Fruit fly (Drosophila melanogaster) whole organism, embryonic: ENCODE results near the gene Elp3.
A peak's percentile ranks its signal among the peaks of the same experiment; 100 is the strongest.

Experiments
- Bteb2 ChIP-seq: fragments of 200-800 bp; sonication (Bioruptor generic); optimal IDR thresholded peaks from 2 replicates; lab custom pipeline; 2016; ENCODE audit warnings: missing biosample characterization, missing genetic modification characterization
- CG10366 ChIP-seq: fragments of 200-800 bp; sonication (Bioruptor generic); IDR thresholded peaks from 2 replicates; pipeline ENCODE4 v1.3.6; 2022; ENCODE audit warnings: missing biosample characterization, missing genetic modification characterization
- CG10565 ChIP-seq: fragments of 200-800 bp; sonication (Bioruptor generic); optimal IDR thresholded peaks from 3 replicates; lab custom pipeline; 2016; ENCODE audit warnings: missing biosample characterization, mild to moderate bottlenecking, missing genetic modification characterization
- CG10979 ChIP-seq: fragments of 200-800 bp; sonication (Bioruptor generic); optimal IDR thresholded peaks from 2 replicates; lab custom pipeline; 2018; ENCODE audit warnings: missing biosample characterization, mild to moderate bottlenecking, missing genetic modification characterization, moderate library complexity
- CG11504 ChIP-seq: fragments of 200-800 bp; sonication (Bioruptor generic); optimal IDR thresholded peaks from 3 replicates; lab custom pipeline; 2019; ENCODE audit warnings: missing biosample characterization, mild to moderate bottlenecking, missing genetic modification characterization, moderate library complexity
- CG11695 ChIP-seq: fragments of 200-800 bp; sonication (Bioruptor generic); IDR thresholded peaks from 3 replicates; pipeline ENCODE4 v1.3.6; 2022; ENCODE audit warnings: missing biosample characterization, missing genetic modification characterization
- CG12236 ChIP-seq: fragments of 200-800 bp; sonication (Bioruptor generic); optimal IDR thresholded peaks from 2 replicates; lab custom pipeline; 2016; ENCODE audit warnings: missing biosample characterization, missing genetic modification characterization
- CG1233 ChIP-seq: fragments of 200-800 bp; sonication (Bioruptor generic); optimal IDR thresholded peaks from 4 replicates; lab custom pipeline; 2018; ENCODE audit warnings: missing biosample characterization, mild to moderate bottlenecking, missing genetic modification characterization
- CG14860 ChIP-seq: fragments of 200-800 bp; sonication (Bioruptor generic); IDR thresholded peaks from 3 replicates; pipeline ENCODE4 v1.3.6; 2022; ENCODE audit warnings: missing biosample characterization, missing genetic modification characterization; ENCODE audit not compliant: partially characterized antibody
- CG18599 ChIP-seq: fragments of 200-800 bp; sonication (Bioruptor generic); optimal IDR thresholded peaks from 3 replicates; lab custom pipeline; 2017; ENCODE audit warnings: missing biosample characterization, missing genetic modification characterization, mild to moderate bottlenecking, moderate library complexity, missing genetic modification reagents
- CG18619 ChIP-seq: fragments of 200-800 bp; sonication (Bioruptor generic); optimal IDR thresholded peaks from 3 replicates; lab custom pipeline; 2017; ENCODE audit warnings: missing biosample characterization, mild to moderate bottlenecking, missing genetic modification characterization
- CG2129 ChIP-seq: fragments of 200-800 bp; sonication (Bioruptor generic); IDR thresholded peaks from 2 replicates; pipeline ENCODE4 v1.3.6; 2022; ENCODE audit warnings: missing biosample characterization, missing genetic modification characterization; ENCODE audit not compliant: partially characterized antibody
- CG3281 ChIP-seq: fragments of 200-800 bp; sonication (Bioruptor generic); optimal IDR thresholded peaks from 3 replicates; lab custom pipeline; 2017; ENCODE audit warnings: missing biosample characterization, mild to moderate bottlenecking, missing genetic modification characterization
- CG3726 ChIP-seq: fragments of 200-800 bp; sonication (Bioruptor generic); IDR thresholded peaks from 3 replicates; pipeline ENCODE4, ENCODE4 v1.3.6; 2022; ENCODE audit warnings: missing biosample characterization, missing genetic modification characterization
- CG4617 ChIP-seq: fragments of 200-800 bp; sonication (Bioruptor generic); optimal IDR thresholded peaks from 3 replicates; lab custom pipeline; 2016; ENCODE audit warnings: missing biosample characterization, missing genetic modification characterization, borderline replicate concordance
- CG7963 ChIP-seq: fragments of 200-800 bp; sonication (Bioruptor generic); IDR thresholded peaks from 3 replicates; pipeline ENCODE4 v1.3.6; 2022; ENCODE audit warnings: missing biosample characterization, missing genetic modification characterization; ENCODE audit not compliant: partially characterized antibody
- CG9437 ChIP-seq: fragments of 200-800 bp; sonication (Bioruptor generic); optimal IDR thresholded peaks from 2 replicates; lab custom pipeline; 2018; ENCODE audit warnings: missing biosample characterization, mild to moderate bottlenecking, missing genetic modification characterization
- Chrac-16 ChIP-seq: fragments of 200-800 bp; sonication (Bioruptor generic); optimal IDR thresholded peaks from 3 replicates; lab custom pipeline; 2016; ENCODE audit warnings: missing biosample characterization, missing genetic modification characterization
- Deaf1 ChIP-seq: fragments of 200-800 bp; optimal IDR thresholded peaks from 3 replicates; lab custom pipeline; 2019; ENCODE audit warnings: missing biosample characterization, mild to moderate bottlenecking, missing genetic modification characterization, moderate library complexity
- Fer1 ChIP-seq: fragments of 200-800 bp; sonication (Bioruptor generic); optimal IDR thresholded peaks from 2 replicates; lab custom pipeline; 2017; ENCODE audit warnings: missing biosample characterization, mild to moderate bottlenecking, missing genetic modification characterization
- Fer2 ChIP-seq: fragments of 200-800 bp; sonication (Bioruptor generic); optimal IDR thresholded peaks from 2 replicates; lab custom pipeline; 2018; ENCODE audit warnings: missing biosample characterization, mild to moderate bottlenecking, missing genetic modification characterization, moderate library complexity
- Hmr ChIP-seq: fragments of 200-800 bp; sonication (Bioruptor generic); optimal IDR thresholded peaks from 3 replicates; lab custom pipeline; 2017; ENCODE audit warnings: mild to moderate bottlenecking, missing biosample characterization, missing genetic modification reagents, missing genetic modification characterization
- Hr51 ChIP-seq, 2 experiments: fragments of 200-800 bp; sonication (Bioruptor generic); optimal IDR thresholded peaks; 2 replicates in 1 of 2; 3 replicates in 1 of 2; lab custom pipeline; 2016 to 2018; ENCODE audit warnings: missing biosample characterization in 2 of 2, missing genetic modification characterization in 2 of 2, mild to moderate bottlenecking in 1 of 2, moderate library complexity in 1 of 2
- MTF-1 ChIP-seq: fragments of 200-800 bp; sonication (Bioruptor generic); optimal IDR thresholded peaks from 2 replicates; lab custom pipeline; 2018; ENCODE audit warnings: missing biosample characterization, mild to moderate bottlenecking, missing genetic modification characterization, borderline replicate concordance
- Max ChIP-seq: fragments of 200-800 bp; sonication (Bioruptor generic); optimal IDR thresholded peaks from 2 replicates; lab custom pipeline; 2016; ENCODE audit warnings: missing biosample characterization, mild to moderate bottlenecking, missing genetic modification characterization
- NC2β ChIP-seq: fragments of 200-800 bp; sonication (Bioruptor generic); optimal IDR thresholded peaks from 2 replicates; lab custom pipeline; 2016; ENCODE audit warnings: missing biosample characterization, missing genetic modification characterization
- NFAT ChIP-seq: fragments of 200-800 bp; sonication (Bioruptor generic); IDR thresholded peaks from 2 replicates; pipeline ENCODE4 v1.3.6; 2022; ENCODE audit warnings: missing biosample characterization, missing genetic modification characterization
- Oaz ChIP-seq: fragments of 200-800 bp; sonication (Bioruptor generic); IDR thresholded peaks from 2 replicates; pipeline ENCODE4 v1.3.6; 2022; ENCODE audit warnings: missing biosample characterization, missing genetic modification characterization
- Oli ChIP-seq: fragments of 200-800 bp; sonication (Bioruptor generic); optimal IDR thresholded peaks from 2 replicates; lab custom pipeline; 2018; ENCODE audit warnings: missing biosample characterization, mild to moderate bottlenecking, missing genetic modification characterization, moderate library complexity
- Spps ChIP-seq: fragments of 200-800 bp; sonication (Bioruptor generic); optimal IDR thresholded peaks from 2 replicates; lab custom pipeline; 2018; ENCODE audit warnings: missing biosample characterization, mild to moderate bottlenecking, missing genetic modification characterization
- az2 ChIP-seq: fragments of 200-800 bp; sonication (Bioruptor generic); optimal IDR thresholded peaks from 3 replicates; lab custom pipeline; 2016; ENCODE audit warnings: missing biosample characterization, missing genetic modification characterization
- cad ChIP-seq: fragments of >200 bp; optimal IDR thresholded peaks from 2 replicates; lab custom pipeline; 2017; ENCODE audit warnings: missing biosample characterization, missing genetic modification characterization
- dm ChIP-seq: fragments of 200-800 bp; sonication (Bioruptor generic); optimal IDR thresholded peaks from 3 replicates; lab custom pipeline; 2016; ENCODE audit warnings: missing biosample characterization, missing genetic modification characterization
- dmrt11E ChIP-seq: fragments of 200-800 bp; sonication (Bioruptor generic); optimal IDR thresholded peaks from 3 replicates; lab custom pipeline; 2018; ENCODE audit warnings: missing biosample characterization, mild to moderate bottlenecking, missing genetic modification characterization, moderate library complexity
- fd64A ChIP-seq: fragments of 200-800 bp; sonication (Bioruptor generic); optimal IDR thresholded peaks from 3 replicates; lab custom pipeline; 2018; ENCODE audit warnings: missing biosample characterization, mild to moderate bottlenecking, missing genetic modification characterization
- grau ChIP-seq: fragments of 200-800 bp; optimal IDR thresholded peaks from 3 replicates; lab custom pipeline; 2019; ENCODE audit warnings: missing biosample characterization, mild to moderate bottlenecking, missing genetic modification characterization, moderate library complexity
- hth ChIP-seq: fragments of >200 bp; optimal IDR thresholded peaks from 2 replicates; lab custom pipeline; 2017; ENCODE audit warnings: inconsistent platforms
- lov ChIP-seq, 2 experiments: fragments of 200-800 bp in 1 of 2; fragments of >200 bp in 1 of 2; sonication (Bioruptor generic) in 1 of 2; IDR thresholded peaks in 1 of 2; optimal IDR thresholded peaks in 1 of 2; 2 replicates in 1 of 2; 3 replicates in 1 of 2; pipeline versions ENCODE4 v1.3.6 to Lab custom; 2017 to 2022; ENCODE audit warnings: missing biosample characterization in 1 of 2, missing genetic modification characterization in 1 of 2
- mld ChIP-seq: fragments of 200-800 bp; sonication (Bioruptor generic); IDR thresholded peaks from 3 replicates; pipeline ENCODE4 v1.3.6; 2022; ENCODE audit warnings: missing biosample characterization, missing genetic modification characterization; ENCODE audit not compliant: partially characterized antibody
- nau ChIP-seq: fragments of 200-800 bp; sonication (Bioruptor generic); optimal IDR thresholded peaks from 3 replicates; lab custom pipeline; 2017; ENCODE audit warnings: missing biosample characterization, mild to moderate bottlenecking, missing genetic modification characterization, missing genetic modification reagents
- run ChIP-seq: fragments of 200-800 bp; sonication (Bioruptor generic); optimal IDR thresholded peaks from 3 replicates; lab custom pipeline; 2018; ENCODE audit warnings: missing biosample characterization, mild to moderate bottlenecking, missing genetic modification characterization
- slou ChIP-seq: fragments of 200-800 bp; sonication (Bioruptor generic); optimal IDR thresholded peaks from 3 replicates; lab custom pipeline; 2016; ENCODE audit warnings: missing biosample characterization, missing genetic modification characterization
- sna ChIP-seq: fragments of 200-800 bp; sonication (Bioruptor generic); IDR thresholded peaks from 2 replicates; pipeline ENCODE4 v1.3.6; 2022; ENCODE audit warnings: missing biosample characterization, missing genetic modification characterization; ENCODE audit not compliant: partially characterized antibody
- twi ChIP-seq: fragments of 200-800 bp; optimal IDR thresholded peaks from 2 replicates; lab custom pipeline; 2019; ENCODE audit warnings: missing biosample characterization, mild to moderate bottlenecking, missing genetic modification characterization, moderate library complexity
- tx ChIP-seq: fragments of 200-800 bp; sonication (Bioruptor generic); optimal IDR thresholded peaks from 2 replicates; lab custom pipeline; 2016; ENCODE audit warnings: missing biosample characterization, missing genetic modification characterization
- wek ChIP-seq: fragments of 200-800 bp; sonication (Bioruptor generic); optimal IDR thresholded peaks from 3 replicates; lab custom pipeline; 2018; ENCODE audit warnings: missing biosample characterization, mild to moderate bottlenecking, missing genetic modification characterization, moderate library complexity

Elp3 gene

DNA sequence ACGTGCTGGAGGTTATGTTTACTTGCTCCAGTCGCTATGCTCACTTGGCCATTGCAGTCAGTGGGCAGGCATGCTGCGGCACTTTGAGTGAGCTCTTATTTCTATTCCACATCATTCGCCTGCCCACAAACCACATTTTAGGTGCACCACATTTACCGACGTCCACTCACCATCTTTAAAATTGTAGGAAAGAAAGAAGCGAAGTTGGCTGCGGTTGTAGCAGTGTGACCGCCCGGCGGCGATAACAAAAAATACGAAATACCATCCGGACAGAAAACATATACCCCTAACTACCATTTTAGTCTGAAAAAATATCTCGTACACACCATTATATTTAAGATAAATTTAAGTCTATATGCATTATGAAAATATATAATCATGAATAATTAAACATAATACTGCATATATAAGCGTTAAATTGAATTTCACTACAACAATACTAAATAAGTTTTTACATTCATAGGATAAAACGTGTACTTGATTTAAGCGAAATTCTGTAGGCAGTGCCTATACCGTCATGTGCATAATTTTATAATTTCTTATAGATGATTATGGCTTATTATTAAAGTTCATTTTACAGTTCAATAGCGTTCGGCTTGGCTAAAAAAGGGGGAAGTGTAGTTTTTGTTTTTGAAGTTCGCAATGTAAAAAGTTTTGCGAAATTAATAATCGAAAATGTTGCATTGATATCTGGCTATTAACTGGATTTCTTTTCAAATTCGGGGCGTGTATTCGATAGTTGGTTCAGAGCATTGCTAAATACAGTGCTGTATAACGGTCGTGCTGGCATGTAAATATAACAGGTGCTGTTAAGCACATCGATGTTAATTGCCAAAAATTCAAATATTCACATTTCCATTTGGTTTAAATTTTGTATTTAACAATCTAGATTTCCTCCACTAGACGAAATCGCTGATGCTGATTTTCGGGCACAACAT is 13.9 kb downstream of the Elp3 start, which contains the start of gene RpL27A (continued):
- peak; percentile 83 for TF ChIP-seq CG18599 (GFP tag; lab: Kevin White, UChicago)
- peak; percentile 66 for TF ChIP-seq Oli (tag; lab: Kevin White, UChicago)
- peak; percentile 66 for TF ChIP-seq az2 (GFP tag; lab: Kevin White, UChicago)
- TF ChIP-seq sna (GFP tag; lab: Robert Waterston, UW) = peak; percentile 71
- TF ChIP-seq CG10366 (GFP tag; lab: Robert Waterston, UW) = peak; percentile 73
- TF ChIP-seq Chrac-16 = peak; percentile 32
- no peak for TF ChIP-seq tx (GFP tag; lab: Kevin White, UChicago)
- TF ChIP-seq Hr51 (GFP tag; optimal IDR thresholded peaks at IDR 0.05; lab: Kevin White, UChicago) = peak; percentile 58 to 72
- peak; percentile 81 for TF ChIP-seq Fer1 (GFP tag; lab: Kevin White, UChicago)
- TF ChIP-seq nau (GFP tag; lab: Kevin White, UChicago) = peak; percentile 75
- TF ChIP-seq MTF-1 (GFP tag; lab: Kevin White, UChicago) = peak; percentile 92
- TF ChIP-seq CG10979 (tag; lab: Kevin White, UChicago) = peak; percentile 49
- peak; percentile 92 for TF ChIP-seq NC2β (GFP tag; lab: Kevin White, UChicago)
- peak; percentile 97 for TF ChIP-seq dm (GFP tag; lab: Kevin White, UChicago)
- TF ChIP-seq CG9437 = peak; percentile 59
- peak; percentile 73 for TF ChIP-seq grau (tag; lab: Kevin White, UChicago)
- no peak for TF ChIP-seq lov (optimal IDR thresholded peaks at IDR 0.05; lab: Kevin White, UChicago)
- TF ChIP-seq lov (GFP tag; IDR thresholded peaks at IDR 0.05; lab: Robert Waterston, UW) = peak; percentile 79; the same call in 2 of the 3 replicates
- peak; percentile 41; the same call in 2 of the 3 replicates for TF ChIP-seq CG11695 (GFP tag; lab: Robert Waterston, UW)
- peak; percentile 92 for TF ChIP-seq NFAT (GFP tag; lab: Robert Waterston, UW)
- no peak for TF ChIP-seq CG10565 (GFP tag; lab: Kevin White, UChicago)
- TF ChIP-seq twi (tag; lab: Kevin White, UChicago) = peak; percentile 55
- peak; percentile 93 for TF ChIP-seq Hmr (GFP tag; lab: Kevin White, UChicago)
- peak; percentile 30 for TF ChIP-seq Fer2 (tag; lab: Kevin White, UChicago)
- TF ChIP-seq CG14860 (GFP tag; lab: Robert Waterston, UW) = no peak
- peak; percentile 78 for TF ChIP-seq CG1233 (GFP tag; lab: Kevin White, UChicago)
- TF ChIP-seq wek (GFP tag; lab: Kevin White, UChicago) = peak; percentile 97
- no peak for TF ChIP-seq CG2129 (GFP tag; lab: Robert Waterston, UW)
- TF ChIP-seq Deaf1 (tag; lab: Kevin White, UChicago) = peak; percentile 48
- no peak for TF ChIP-seq CG7963 (GFP tag; lab: Robert Waterston, UW)
- TF ChIP-seq CG12236 (GFP tag; lab: Kevin White, UChicago) = peak; percentile 64
- peak; percentile 63 for TF ChIP-seq Bteb2
- TF ChIP-seq fd64A (GFP tag; lab: Kevin White, UChicago) = peak; percentile 80
- 0 out of 3 replicates have a peak, but pooled peaks have one; percentile 44 for TF ChIP-seq CG3726
- TF ChIP-seq Spps (tag; lab: Kevin White, UChicago) = peak; percentile 29
- no peak for TF ChIP-seq hth (lab: Kevin White, UChicago)
- TF ChIP-seq Max (GFP tag; lab: Kevin White, UChicago) = peak; percentile 75
- TF ChIP-seq cad = no peak
- TF ChIP-seq CG11504 (tag; lab: Kevin White, UChicago) = peak; percentile 77
- TF ChIP-seq mld (GFP tag; lab: Robert Waterston, UW) = no peak
- peak; percentile 44 for TF ChIP-seq CG4617 (GFP tag; lab: Kevin White, UChicago)
- TF ChIP-seq run (tag; lab: Kevin White, UChicago) = peak; percentile 32
- TF ChIP-seq CG18619 = peak; percentile 86
- peak; percentile 81 for TF ChIP-seq CG3281
- TF ChIP-seq dmrt11E (tag; lab: Kevin White, UChicago) = peak; percentile 58
- TF ChIP-seq slou (GFP tag; lab: Kevin White, UChicago) = peak; percentile 63
- peak; percentile 66; the same call in 1 of the 2 replicates for TF ChIP-seq Oaz (GFP tag; lab: Robert Waterston, UW)
